Worm (Caenorhabditis elegans): ENCODE measurements around the gene E02C12.12.
A peak's percentile ranks its signal among the peaks of the same experiment; 100 is the strongest.

E02C12.12 gene

DNA sequence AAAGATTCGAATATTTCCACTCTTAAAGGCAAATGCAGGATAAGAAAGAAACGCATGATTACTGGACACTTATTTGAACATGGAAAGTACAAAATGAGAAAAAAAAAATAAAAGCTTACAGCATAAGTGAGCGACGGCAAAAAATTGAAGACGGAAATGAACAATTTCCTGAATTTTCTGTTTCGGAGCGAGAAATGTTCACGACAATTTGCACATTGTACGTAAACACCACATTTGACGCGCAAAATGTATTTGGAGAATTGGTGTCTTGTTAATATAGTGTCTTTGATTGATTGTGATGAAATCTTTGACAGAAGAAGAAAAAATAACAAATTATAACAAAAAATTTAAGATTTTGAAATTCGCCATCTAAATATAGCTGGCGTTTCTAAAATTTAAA lies 43.5 kb upstream of the E02C12.12 start, which contains the start of gene F36D4.5 (continued):
- no peak for TF ChIP-seq isw-1 (GFP tag; IDR thresholded peaks at IDR 0.05)
- no peak for TF ChIP-seq egl-27 (tag; optimal IDR thresholded peaks at IDR 0.05)
- TF ChIP-seq Y116A8C.19 (tag; optimal IDR thresholded peaks at IDR 0.05; ENCODE audit: borderline replicate concordance) = no peak
- peak; percentile 50 for TF ChIP-seq nhr-71 (tag; optimal IDR thresholded peaks at IDR 0.05)
- TF ChIP-seq ceh-8 (GFP tag; optimal IDR thresholded peaks at IDR 0.05) = no peak
- peak in 1 of 2 experiments; percentile 14 for TF ChIP-seq mdl-1 (tag; optimal IDR thresholded peaks at IDR 0.05)
- no peak for TF ChIP-seq C34B4.2 (tag; optimal IDR thresholded peaks at IDR 0.05)
- TF ChIP-seq sptf-1 (tag; optimal IDR thresholded peaks at IDR 0.05) = no peak
- TF ChIP-seq zip-4 (GFP tag; optimal IDR thresholded peaks at IDR 0.05) = no peak
- peak; percentile 25 for TF ChIP-seq irx-1 (tag; optimal IDR thresholded peaks at IDR 0.05)
- no peak for TF ChIP-seq snpc-4 (tag; optimal IDR thresholded peaks at IDR 0.05)
- no peak for TF ChIP-seq unc-62 (GFP tag; optimal IDR thresholded peaks at IDR 0.05)
- no peak for TF ChIP-seq elt-3 (tag; optimal IDR thresholded peaks at IDR 0.05)
- no peak for TF ChIP-seq ceh-88 (GFP tag; IDR thresholded peaks at IDR 0.05)
- TF ChIP-seq aly-2 (tag; optimal IDR thresholded peaks at IDR 0.05) = no peak

DNA sequence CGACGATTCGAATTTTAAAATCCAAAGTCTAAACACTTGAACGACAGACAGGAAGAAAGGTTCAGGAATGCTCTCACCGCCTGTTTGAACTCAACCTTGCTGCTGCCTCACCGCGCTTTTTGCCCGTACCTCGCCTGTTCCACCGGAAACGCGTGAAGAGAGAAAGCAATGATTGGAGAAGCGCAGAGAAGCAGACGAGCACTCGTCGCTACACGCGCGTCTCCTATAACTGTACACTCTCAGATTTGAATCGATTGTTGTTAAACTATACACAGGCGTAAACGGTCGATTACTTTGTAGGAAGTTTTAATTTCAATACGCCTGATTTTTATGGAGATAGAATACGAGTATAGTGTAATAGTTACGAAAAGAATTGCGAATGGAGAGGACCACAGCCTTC lies 42.4 kb upstream of the E02C12.12 start:
- TF ChIP-seq egl-27 (tag; optimal IDR thresholded peaks at IDR 0.05) = no peak
- no peak for TF ChIP-seq vab-15 (tag; optimal IDR thresholded peaks at IDR 0.05)
- peak in 1 of 2 experiments; percentile 17 for TF ChIP-seq efl-1 (optimal IDR thresholded peaks at IDR 0.05)
- TF ChIP-seq efl-1 (GFP tag; optimal IDR thresholded peaks at IDR 0.05 in 1 of 2) = peak in 1 of 2 experiments; percentile 75
- TF ChIP-seq snu-23 (GFP tag; optimal IDR thresholded peaks at IDR 0.05) = peak; percentile 32
- no peak for TF ChIP-seq fkh-10 (GFP tag; optimal IDR thresholded peaks at IDR 0.05)
- TF ChIP-seq nhr-85 (tag) = no peak
- TF ChIP-seq ceh-90 (tag; optimal IDR thresholded peaks at IDR 0.05) = no peak
- TF ChIP-seq nhr-76 (tag; optimal IDR thresholded peaks at IDR 0.05) = no peak
- TF ChIP-seq mef-2 (tag; optimal IDR thresholded peaks at IDR 0.05) = no peak
- no peak for TF ChIP-seq sox-4 (tag; optimal IDR thresholded peaks at IDR 0.05)
- TF ChIP-seq efl-3 (GFP tag; optimal IDR thresholded peaks at IDR 0.05) = no peak
- no peak for TF ChIP-seq nhr-84 (tag; optimal IDR thresholded peaks at IDR 0.05)
- TF ChIP-seq mep-1 (tag; optimal IDR thresholded peaks at IDR 0.05) = peak; percentile 13
- no peak for TF ChIP-seq snpc-4 (tag; optimal IDR thresholded peaks at IDR 0.05)
- no peak for TF ChIP-seq jun-1 (tag; optimal IDR thresholded peaks at IDR 0.05)
- TF ChIP-seq ceh-88 (GFP tag; IDR thresholded peaks at IDR 0.05) = no peak
- no peak for TF ChIP-seq aly-2 (tag; optimal IDR thresholded peaks at IDR 0.05)
- TF ChIP-seq nhr-19 (GFP tag; conservative IDR thresholded peaks at IDR 0.05) = no peak
- no peak for TF ChIP-seq fkh-8 (tag; optimal IDR thresholded peaks at IDR 0.05)
- TF ChIP-seq unc-86 (tag; optimal IDR thresholded peaks at IDR 0.05) = no peak
- peak; percentile 75 for TF ChIP-seq lin-14 (GFP tag; optimal IDR thresholded peaks at IDR 0.05)
- TF ChIP-seq zip-4 (GFP tag; optimal IDR thresholded peaks at IDR 0.05) = no peak
- peak; percentile 3 for TF ChIP-seq xbp-1 (tag; optimal IDR thresholded peaks at IDR 0.05)
- no peak for TF ChIP-seq sptf-1 (tag; optimal IDR thresholded peaks at IDR 0.05)
- no peak for TF ChIP-seq hlh-17 (GFP tag; optimal IDR thresholded peaks at IDR 0.05; ENCODE audit: borderline replicate concordance)
- no peak for TF ChIP-seq fos-1 (tag; optimal IDR thresholded peaks at IDR 0.05)
- TF ChIP-seq ceh-82 (tag; optimal IDR thresholded peaks at IDR 0.05) = peak in 1 of 3 experiments; percentile 31
- no peak for TF ChIP-seq pag-3 (tag; optimal IDR thresholded peaks at IDR 0.05; ENCODE audit: borderline replicate concordance, insufficient read depth)
- no peak for TF ChIP-seq ama-1 (optimal IDR thresholded peaks at IDR 0.05)
- TF ChIP-seq pqm-1 (tag; optimal IDR thresholded peaks at IDR 0.05) = no peak
- no peak for TF ChIP-seq ceh-63 (GFP tag; optimal IDR thresholded peaks at IDR 0.05)
- TF ChIP-seq F16B12.6 (tag; optimal IDR thresholded peaks at IDR 0.05) = peak; percentile 45
- no peak for TF ChIP-seq lir-3 (tag; optimal IDR thresholded peaks at IDR 0.05; ENCODE audit: poor library complexity)
- TF ChIP-seq unc-30 (tag; optimal IDR thresholded peaks at IDR 0.05) = no peak
- peak; percentile 42 for TF ChIP-seq blmp-1 (tag; optimal IDR thresholded peaks at IDR 0.05)
- TF ChIP-seq egl-13 (tag; optimal IDR thresholded peaks at IDR 0.05) = no peak
- no peak for TF ChIP-seq tlp-1 (tag; optimal IDR thresholded peaks at IDR 0.05)
- no peak for TF ChIP-seq C34B4.2 (tag; optimal IDR thresholded peaks at IDR 0.05)
- peak in 1 of 6 experiments; percentile 26 for TF ChIP-seq elt-3 (tag; optimal IDR thresholded peaks at IDR 0.05)
- TF ChIP-seq unc-98 (GFP tag; IDR thresholded peaks at IDR 0.05) = no peak
- no peak for TF ChIP-seq irx-1 (tag; optimal IDR thresholded peaks at IDR 0.05)
- no peak for TF ChIP-seq tbx-2 (tag; optimal IDR thresholded peaks at IDR 0.05)
- TF ChIP-seq Y116A8C.19 (tag; optimal IDR thresholded peaks at IDR 0.05; ENCODE audit: borderline replicate concordance) = no peak
- no peak for TF ChIP-seq elt-2 (tag; optimal IDR thresholded peaks at IDR 0.05)
- no peak for TF ChIP-seq sup-37 (GFP tag; optimal IDR thresholded peaks at IDR 0.05)

All from whole organism, L1 larva.